Fruit fly (Drosophila melanogaster): ENCODE data around the gene msk.
A peak's percentile ranks its signal among the peaks of the same experiment; 100 is the strongest.

msk gene

DNA sequence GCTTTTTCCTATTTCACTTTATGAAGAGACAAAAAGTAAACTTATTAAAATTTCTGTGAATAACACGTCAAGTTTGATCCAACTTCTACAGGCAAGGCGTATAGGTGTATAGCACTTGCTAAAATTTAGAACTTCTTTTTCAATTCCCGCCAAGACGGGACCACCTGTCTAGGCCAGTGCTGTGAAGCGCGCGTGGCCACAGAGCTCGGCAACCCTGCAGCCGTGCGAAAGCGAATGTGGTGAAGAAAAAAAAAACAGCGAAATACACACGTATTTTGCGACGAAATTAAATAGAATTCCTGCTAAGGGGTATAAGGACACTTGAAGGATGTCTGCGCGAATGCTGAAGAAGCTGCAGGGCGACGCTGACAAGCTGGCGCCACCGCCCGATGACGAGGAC lies 5.8 kb upstream of the msk start, which contains the start of gene Nulp1 (continued):
- TF ChIP-seq kay (GFP tag; optimal IDR thresholded peaks at IDR 0.05): no peak
- no peak for TF ChIP-seq Awh (GFP tag; IDR thresholded peaks at IDR 0.05)
- no peak for TF ChIP-seq CG43689 (GFP tag; IDR thresholded peaks at IDR 0.05)
- no peak for TF ChIP-seq chinmo (GFP tag; IDR thresholded peaks at IDR 0.05; ENCODE audit: partially characterized antibody)
- no peak for TF ChIP-seq CG8478 (optimal IDR thresholded peaks at IDR 0.05)
- TF ChIP-seq al (GFP tag; IDR thresholded peaks at IDR 0.05): no peak
- no peak for TF ChIP-seq Spps (tag; optimal IDR thresholded peaks at IDR 0.05)
- TF ChIP-seq CG4404 (GFP tag; IDR thresholded peaks at IDR 0.05): no peak
- peak; percentile 55 for TF ChIP-seq bbx (GFP tag; IDR thresholded peaks at IDR 0.05; ENCODE audit: partially characterized antibody)
- no peak for TF ChIP-seq fd64A (GFP tag; optimal IDR thresholded peaks at IDR 0.05)
- TF ChIP-seq Bteb2 (GFP tag; optimal IDR thresholded peaks at IDR 0.05): no peak
- no peak for TF ChIP-seq ab (GFP tag; optimal IDR thresholded peaks at IDR 0.05)
- TF ChIP-seq CG6689 (GFP tag; IDR thresholded peaks at IDR 0.05): no peak
- no peak for TF ChIP-seq bigmax (GFP tag; optimal IDR thresholded peaks at IDR 0.05)
- no peak for TF ChIP-seq CkIIα-i1 (GFP tag; IDR thresholded peaks at IDR 0.05)
- no peak for TF ChIP-seq CG2712 (tag; optimal IDR thresholded peaks at IDR 0.05)
- no peak for TF ChIP-seq CG8924 (tag; optimal IDR thresholded peaks at IDR 0.05)
- TF ChIP-seq CG13296 (GFP tag; optimal IDR thresholded peaks at IDR 0.05): no peak
- no peak for TF ChIP-seq tgo (GFP tag; IDR thresholded peaks at IDR 0.05)
- peak; percentile 85 for TF ChIP-seq sqz (GFP tag; optimal IDR thresholded peaks at IDR 0.05)
- no peak for TF ChIP-seq CG9797 (GFP tag; optimal IDR thresholded peaks at IDR 0.05)
- no peak for TF ChIP-seq trem (tag; optimal IDR thresholded peaks at IDR 0.05)
- TF ChIP-seq CG13424 (tag; optimal IDR thresholded peaks at IDR 0.05): no peak
- no peak for TF ChIP-seq Hr78 (GFP tag; optimal IDR thresholded peaks at IDR 0.05)
- no peak for TF ChIP-seq bsh (GFP tag; optimal IDR thresholded peaks at IDR 0.05)
- TF ChIP-seq H2.0 (GFP tag; IDR thresholded peaks at IDR 0.05): no peak
- TF ChIP-seq CG8290 (GFP tag; optimal IDR thresholded peaks at IDR 0.05): no peak
- TF ChIP-seq CG8290 (tag; optimal IDR thresholded peaks at IDR 0.05): peak in 1 of 2 experiments; percentile 67
- no peak for TF ChIP-seq Ptx1 (GFP tag; IDR thresholded peaks at IDR 0.05)
- TF ChIP-seq CG12155 (GFP tag; optimal IDR thresholded peaks at IDR 0.05): peak; percentile 14
- peak; percentile 68 for TF ChIP-seq CG2120 (GFP tag; optimal IDR thresholded peaks at IDR 0.05)
- no peak for TF ChIP-seq CG17802 (tag; optimal IDR thresholded peaks at IDR 0.05)
- no peak for TF ChIP-seq wor (GFP tag; IDR thresholded peaks at IDR 0.05)
- no peak for TF ChIP-seq Nf-YA (GFP tag; IDR thresholded peaks at IDR 0.05)
- TF ChIP-seq en (GFP tag; optimal IDR thresholded peaks at IDR 0.05): no peak
- peak; percentile 39 for TF ChIP-seq CG7928 (GFP tag; optimal IDR thresholded peaks at IDR 0.05)
- TF ChIP-seq Hmr (GFP tag; optimal IDR thresholded peaks at IDR 0.05): no peak
- no peak for TF ChIP-seq CG16779 (GFP tag; IDR thresholded peaks at IDR 0.05)
- TF ChIP-seq Fer2 (tag; optimal IDR thresholded peaks at IDR 0.05): no peak
- TF ChIP-seq CG32532 (GFP tag; IDR thresholded peaks at IDR 0.05): no peak
- peak; percentile 8 for TF ChIP-seq shn (GFP tag; optimal IDR thresholded peaks at IDR 0.05)
- TF ChIP-seq Xbp1 (GFP tag; optimal IDR thresholded peaks at IDR 0.05): peak; percentile 35
- TF ChIP-seq pros (GFP tag; optimal IDR thresholded peaks at IDR 0.05): no peak
- TF ChIP-seq CG10654 (GFP tag; optimal IDR thresholded peaks at IDR 0.05): no peak
- TF ChIP-seq CG18476 (GFP tag; optimal IDR thresholded peaks at IDR 0.05): no peak
- TF ChIP-seq seq (GFP tag; IDR thresholded peaks at IDR 0.05): no peak
- no peak for TF ChIP-seq unpg (GFP tag; optimal IDR thresholded peaks at IDR 0.05)
- peak; percentile 50 for TF ChIP-seq CG12659 (GFP tag; optimal IDR thresholded peaks at IDR 0.05)
- no peak for TF ChIP-seq tap (tag; optimal IDR thresholded peaks at IDR 0.05)
- peak; percentile 77 for TF ChIP-seq stwl (tag; optimal IDR thresholded peaks at IDR 0.05)
- no peak for TF ChIP-seq aop (GFP tag; IDR thresholded peaks at IDR 0.05)
- no peak for TF ChIP-seq CG14860 (GFP tag; IDR thresholded peaks at IDR 0.05; ENCODE audit: partially characterized antibody)
- TF ChIP-seq zen (tag; optimal IDR thresholded peaks at IDR 0.05): no peak

All from whole organism, embryonic.